Worm (Caenorhabditis elegans) whole organism, late embryonic: Measurements from ENCODE around the gene affl-1.

Experiments used
- F13H6.1 ChIP-seq: sonication (generic microtip); optimal IDR thresholded peaks from 2 replicates; lab custom pipeline; 2016; ENCODE audit warnings: missing genetic modification characterization, missing compliant biosample characterization
- ama-1 ChIP-seq: fragments of 150-350 bp; optimal IDR thresholded peaks from 2 replicates; lab custom pipeline; 2014
- ceh-30 ChIP-seq: fragments of 150-350 bp; optimal IDR thresholded peaks from 2 replicates; lab custom pipeline; 2014; ENCODE audit warnings: missing biosample characterization, missing genetic modification characterization
- ceh-34 ChIP-seq: sonication (generic microtip); optimal IDR thresholded peaks from 2 replicates; lab custom pipeline; 2016; ENCODE audit warnings: mild to moderate bottlenecking, missing genetic modification characterization, missing compliant biosample characterization
- ceh-45 ChIP-seq: fragments of 200-800 bp; sonication (Bioruptor generic); IDR thresholded peaks from 2 replicates; pipeline ENCODE4 v1.3.6; 2022; ENCODE audit warnings: missing genetic modification reagents, missing genetic modification characterization, missing compliant biosample characterization
- fkh-10 ChIP-seq: fragments of 150-350 bp; optimal IDR thresholded peaks from 2 replicates; lab custom pipeline; 2014; ENCODE audit warnings: missing biosample characterization, missing genetic modification reagents, missing genetic modification characterization
- hlh-30 ChIP-seq: sonication (generic microtip); optimal IDR thresholded peaks from 2 replicates; lab custom pipeline; 2017; ENCODE audit warnings: antibody characterized with exemption, missing genetic modification characterization, missing compliant biosample characterization; ENCODE audit not compliant: insufficient read depth
- hlh-8 ChIP-seq: sonication (generic microtip); optimal IDR thresholded peaks from 2 replicates; lab custom pipeline; 2016; ENCODE audit warnings: missing genotype, missing genetic modification characterization, missing compliant biosample characterization
- nfya-1 ChIP-seq: sonication (generic microtip); optimal IDR thresholded peaks from 2 replicates; lab custom pipeline; 2017; ENCODE audit warnings: missing genetic modification characterization, mild to moderate bottlenecking, missing compliant biosample characterization, antibody characterized with exemption, moderate library complexity
- ttx-3 ChIP-seq: sonication (generic microtip); optimal IDR thresholded peaks from 2 replicates; lab custom pipeline; 2016; ENCODE audit warnings: missing genetic modification reagents, missing genetic modification characterization, missing compliant biosample characterization

DNA sequence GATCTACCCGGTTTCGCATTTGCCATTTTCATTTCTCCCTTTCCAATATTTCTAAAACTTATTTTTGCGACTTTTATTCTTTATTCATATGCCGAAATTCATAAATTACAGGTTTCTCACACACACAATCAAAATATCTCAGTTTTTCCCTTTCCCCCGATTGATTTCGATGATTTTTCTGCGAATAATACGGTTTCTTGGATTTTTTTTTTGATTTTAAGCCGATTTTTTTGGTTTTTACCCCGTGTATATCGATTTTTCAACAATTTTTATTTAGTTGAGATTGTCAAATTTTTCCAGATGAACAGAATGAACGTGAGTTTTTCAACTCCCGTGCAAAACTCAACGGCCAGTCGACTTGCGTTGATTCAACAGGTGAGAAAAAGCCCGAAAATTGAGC is 35.1 kb downstream of the affl-1 start, which contains the start of gene mat-3:
- TF ChIP-seq ceh-30 (tag; lab: Kevin White, UChicago) = no peak
- no peak for TF ChIP-seq ttx-3 (tag; lab: Kevin White, UChicago)
- TF ChIP-seq nfya-1 (tag; lab: Kevin White, UChicago) = no peak
- no peak for TF ChIP-seq hlh-8 (tag; lab: Kevin White, UChicago)
- TF ChIP-seq ama-1 (lab: Kevin White, UChicago) = no peak
- no peak for TF ChIP-seq ceh-34
- no peak for TF ChIP-seq hlh-30 (tag; lab: Kevin White, UChicago)
- no peak for TF ChIP-seq ceh-45 (GFP tag; lab: Robert Waterston, UW)
- TF ChIP-seq F13H6.1 (tag; lab: Kevin White, UChicago) = no peak
- no peak for TF ChIP-seq fkh-10
